In genomic region chrX:17566128-17566527, dm6 we compare ENCODE assay signal across 2 fruit fly cellular contexts.
TF ChIP-seq lines count a peak whose summit lies in the region.

No protein-coding gene starts in this region.

- no peak for TF ChIP-seq CTCF in whole organism, embryonic (GFP tag; optimal IDR thresholded peaks at IDR 0.05; lab: Kevin White, UChicago)

TF ChIP-seq in whole organism, embryonic, 481 proteins besides CTCF, POLR2A, EP300 and RAD21:
- TF ChIP-seq Dfd (GFP tag; optimal IDR thresholded peaks at IDR 0.05; lab: Kevin White, UChicago) (no peak), sens (GFP tag; lab: Kevin White, UChicago) (peak; percentile 6)

TF ChIP-seq in whole organism, pupa, 21 proteins besides CTCF, POLR2A, EP300 and RAD21:
- no peak for TF ChIP-seq fd96Ca (GFP tag; IDR thresholded peaks at IDR 0.05; lab: Robert Waterston, UW)
- peak; percentile 82 for TF ChIP-seq EcR (GFP tag; optimal IDR thresholded peaks at IDR 0.05; lab: Kevin White, UChicago)
- no peak for TF ChIP-seq CG10348 (GFP tag; IDR thresholded peaks at IDR 0.05; lab: Robert Waterston, UW)
TF ChIP-seq in whole organism, pupa: peak in this region for 1.
